Worm (Caenorhabditis elegans): ENCODE measurements around the gene F48G7.10.

Gene F48G7.10

ce11 chrV:676090-676489 lies 41.3 kb upstream of the F48G7.10 start:
- TF ChIP-seq ceh-30 (tag; optimal IDR thresholded peaks at IDR 0.05) (no peak), hlh-30 (tag; optimal IDR thresholded peaks at IDR 0.05; ENCODE audit: insufficient read depth) (no peak), ref-2 (tag; optimal IDR thresholded peaks at IDR 0.05) (no peak), gmeb-2 (tag; optimal IDR thresholded peaks at IDR 0.05) (no peak), Y22D7AL.16 (tag; optimal IDR thresholded peaks at IDR 0.05) (no peak), K09A11.1 (tag; optimal IDR thresholded peaks at IDR 0.05; ENCODE audit: insufficient read depth) (no peak), npax-4 (tag; optimal IDR thresholded peaks at IDR 0.05) (no peak), nfya-1 (tag; optimal IDR thresholded peaks at IDR 0.05) (no peak)

ce11 chrV:674213-674612 lies 39.5 kb upstream of the F48G7.10 start, which contains the start of gene sru-25:
TSS of gene sru-25 (minus strand) at chrV:674313.
- TF ChIP-seq K09A11.1 (tag; optimal IDR thresholded peaks at IDR 0.05; ENCODE audit: insufficient read depth) (no peak), lim-6 (tag; optimal IDR thresholded peaks at IDR 0.05) (no peak), gmeb-2 (tag; optimal IDR thresholded peaks at IDR 0.05) (no peak), Y22D7AL.16 (tag; optimal IDR thresholded peaks at IDR 0.05) (no peak), lin-11 (tag; optimal IDR thresholded peaks at IDR 0.05) (no peak), pax-1 (tag; optimal IDR thresholded peaks at IDR 0.05) (no peak), ahr-1 (tag; optimal IDR thresholded peaks at IDR 0.05) (no peak), rnt-1 (tag; optimal IDR thresholded peaks at IDR 0.05) (no peak), ceh-14 (tag; optimal IDR thresholded peaks at IDR 0.05) (no peak), tbx-7 (tag; optimal IDR thresholded peaks at IDR 0.05) (no peak), ceh-31 (tag; optimal IDR thresholded peaks at IDR 0.05) (no peak), fkh-6 (tag; optimal IDR thresholded peaks at IDR 0.05) (no peak), ceh-30 (tag; optimal IDR thresholded peaks at IDR 0.05) (no peak), T23F11.4 (GFP tag; optimal IDR thresholded peaks at IDR 0.05) (no peak), nfya-1 (tag; optimal IDR thresholded peaks at IDR 0.05) (no peak)

ce11 chrV:671342-671741 lies 36.6 kb upstream of the F48G7.10 start, which contains the start of gene sru-24:
TSS of gene sru-24 (minus strand) at chrV:671442.
- TF ChIP-seq ceh-19 (GFP tag; optimal IDR thresholded peaks at IDR 0.05) (no peak), sdc-2 (tag; optimal IDR thresholded peaks at IDR 0.05) (no peak), unc-3 (GFP tag; conservative IDR thresholded peaks at IDR 0.05) (no peak), unc-3 (tag; optimal IDR thresholded peaks at IDR 0.05) (no peak)

- TF ChIP-seq C08G9.2 (tag; optimal IDR thresholded peaks at IDR 0.05) (no peak), ceh-48 (tag; optimal IDR thresholded peaks at IDR 0.05) (no peak), ceh-18 (tag; optimal IDR thresholded peaks at IDR 0.05) (no peak), nfya-1 (tag; optimal IDR thresholded peaks at IDR 0.05) (no peak), ets-4 (tag; optimal IDR thresholded peaks at IDR 0.05) (no peak)
Observed at ce11 chrV:667459-667858, 32.7 kb upstream of the F48G7.10 start, which contains the start of gene nhr-180. TSS of gene nhr-180 (minus strand) at chrV:667510.

ce11 chrV:664337-664847 lies 29.6 kb upstream of the F48G7.10 start, which contains the start of the genes F31F4.11 and srh-266:
TSS of gene F31F4.11 (minus strand) at chrV:664437.
TSS of gene srh-266 (plus strand) at chrV:664797.
- TF ChIP-seq nhr-11 (tag; optimal IDR thresholded peaks at IDR 0.05) (no peak), sdc-2 (tag; optimal IDR thresholded peaks at IDR 0.05) (no peak), ceh-9 (tag; optimal IDR thresholded peaks at IDR 0.05) (no peak)

ce11 chrV:660210-660609 lies 25.5 kb upstream of the F48G7.10 start, which contains the start of gene F31F4.17:
TSS of gene F31F4.17 (minus strand) at chrV:660310.
- TF ChIP-seq ceh-34 (tag; optimal IDR thresholded peaks at IDR 0.05), result no peak
- no peak for TF ChIP-seq rnt-1 (tag; optimal IDR thresholded peaks at IDR 0.05)
- no peak for TF ChIP-seq ceh-6 (GFP tag; optimal IDR thresholded peaks at IDR 0.05)
- TF ChIP-seq F13H6.1 (tag; optimal IDR thresholded peaks at IDR 0.05), result no peak
- no peak for TF ChIP-seq ceh-45 (GFP tag; IDR thresholded peaks at IDR 0.05)
- no peak for TF ChIP-seq dve-1 (tag; optimal IDR thresholded peaks at IDR 0.05)
- TF ChIP-seq dmd-4 (tag; optimal IDR thresholded peaks at IDR 0.05; ENCODE audit: borderline replicate concordance), result no peak
- no peak for TF ChIP-seq K09A11.1 (tag; optimal IDR thresholded peaks at IDR 0.05; ENCODE audit: insufficient read depth)
- TF ChIP-seq Y22D7AL.16 (tag; optimal IDR thresholded peaks at IDR 0.05), result no peak
- no peak for TF ChIP-seq madf-2 (tag; optimal IDR thresholded peaks at IDR 0.05)
